Worm (Caenorhabditis elegans): ENCODE data around the gene atg-16.1.
A peak's percentile ranks its signal among the peaks of the same experiment; 100 is the strongest.

The atg-16.1 gene

DNA sequence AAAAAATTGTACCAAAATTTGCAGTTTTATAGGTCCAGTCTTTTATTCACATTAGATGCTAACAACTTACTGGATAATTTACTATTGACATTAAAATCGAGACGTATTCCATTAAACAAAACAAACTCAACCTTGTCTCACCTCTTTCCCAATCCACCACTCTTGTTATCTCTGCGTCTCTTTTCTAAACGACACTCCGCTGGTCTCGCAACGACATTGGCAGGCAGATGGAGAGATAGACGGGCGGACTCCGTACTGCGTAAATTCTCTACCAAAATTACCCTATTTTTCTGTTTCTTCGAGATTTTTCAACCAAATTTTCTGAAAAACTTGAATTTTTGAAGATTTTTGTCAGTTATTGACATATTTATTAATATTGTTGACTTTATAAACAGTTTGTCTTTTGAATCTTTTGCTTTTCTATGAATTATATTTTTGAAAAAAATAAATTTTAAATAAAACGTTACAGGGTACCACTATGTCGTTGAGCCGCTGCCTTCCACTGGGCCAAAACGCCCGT is 7.1 kb upstream of the atg-16.1 start, which contains the start of gene asb-2 (continued):
- TF ChIP-seq saeg-2 (GFP tag; IDR thresholded peaks at IDR 0.05) (no peak), zfp-3 (GFP tag; conservative IDR thresholded peaks at IDR 0.05) (no peak), nhr-48 (tag; optimal IDR thresholded peaks at IDR 0.05) (peak; percentile 43), daf-12 (tag; optimal IDR thresholded peaks at IDR 0.05) (no peak), ama-1 (optimal IDR thresholded peaks at IDR 0.05) (no peak), jun-1 (tag; optimal IDR thresholded peaks at IDR 0.05) (no peak), lin-1 (GFP tag; IDR thresholded peaks at IDR 0.05) (no peak), ceh-20 (GFP tag; IDR thresholded peaks at IDR 0.05) (0 out of 2 replicates have a peak, but pooled peaks have one; percentile 39), mep-1 (tag; optimal IDR thresholded peaks at IDR 0.05) (peak; percentile 93), ceh-62 (tag; optimal IDR thresholded peaks at IDR 0.05) (no peak), cey-2 (tag; optimal IDR thresholded peaks at IDR 0.05; ENCODE audit: borderline replicate concordance, insufficient read depth) (no peak), snpc-1.2 (GFP tag; IDR thresholded peaks at IDR 0.05) (no peak), spr-3 (GFP tag; optimal IDR thresholded peaks at IDR 0.05) (no peak), nhr-11 (tag; optimal IDR thresholded peaks at IDR 0.05) (peak; percentile 91), Y105C5A.15 (GFP tag; IDR thresholded peaks at IDR 0.05) (no peak), attf-4 (tag; optimal IDR thresholded peaks at IDR 0.05) (no peak), lin-13 (GFP tag; optimal IDR thresholded peaks at IDR 0.05) (peak; percentile 84)

DNA sequence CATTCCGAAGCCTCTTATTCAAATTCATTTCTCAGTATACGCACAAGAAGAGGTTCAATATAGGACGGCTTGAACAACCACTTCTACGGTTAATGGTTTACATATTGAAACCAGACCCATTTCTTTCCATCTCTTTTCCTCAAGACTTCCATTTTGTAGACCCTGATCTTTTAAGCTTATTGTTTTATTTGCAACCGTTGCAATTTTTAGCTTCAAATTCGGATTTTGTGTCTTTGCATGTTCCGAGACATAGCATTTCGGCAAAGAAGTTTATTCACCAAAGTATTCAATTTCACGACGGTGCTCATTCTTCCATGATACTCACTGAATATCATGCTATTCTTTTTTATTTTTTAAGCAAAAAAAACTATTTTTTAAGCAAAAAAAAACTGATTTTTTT is 4.0 kb upstream of the atg-16.1 start, which contains the start of gene nmur-3:
nmur-3 (plus strand) TSS at position 301 of the 400 bp plus-strand sequence.
- TF ChIP-seq aha-1 (tag) (peak; percentile 31), pqm-1 (tag; optimal IDR thresholded peaks at IDR 0.05) (no peak)

ce11 chrX:4464367-4464766 is 2.1 kb upstream of the atg-16.1 start:
- TF ChIP-seq hif-1 (tag; optimal IDR thresholded peaks at IDR 0.05) (no peak), lin-13 (GFP tag; optimal IDR thresholded peaks at IDR 0.05) (no peak), dpl-1 (GFP tag; optimal IDR thresholded peaks at IDR 0.05) (no peak), tag-97 (GFP tag; IDR thresholded peaks at IDR 0.05) (no peak), madf-5 (GFP tag; IDR thresholded peaks at IDR 0.05) (no peak), D1046.2 (GFP tag; IDR thresholded peaks at IDR 0.05) (no peak), Y5F2A.4 (GFP tag; optimal IDR thresholded peaks at IDR 0.05) (no peak), ceh-44 (GFP tag; IDR thresholded peaks at IDR 0.05) (no peak), ces-1 (GFP tag; optimal IDR thresholded peaks at IDR 0.05) (no peak), rbr-2 (tag; optimal IDR thresholded peaks at IDR 0.05) (no peak), ztf-7 (tag; optimal IDR thresholded peaks at IDR 0.05) (no peak), fkh-10 (GFP tag; optimal IDR thresholded peaks at IDR 0.05) (no peak), daf-19 (GFP tag; conservative IDR thresholded peaks at IDR 0.05) (no peak)

ce11 chrX:4457853-4458322 is 4.4 kb downstream of the atg-16.1 start, which contains the start of gene aps-2:
Gene aps-2 (plus strand): TSS chrX:4458272.
- TF ChIP-seq lin-38 (GFP tag; IDR thresholded peaks at IDR 0.05) = peak; percentile 64
- peak; percentile 27 for TF ChIP-seq nhr-28 (tag; optimal IDR thresholded peaks at IDR 0.05)
- no peak for TF ChIP-seq R02D3.7 (tag; optimal IDR thresholded peaks at IDR 0.05)
- TF ChIP-seq mes-2 (tag; optimal IDR thresholded peaks at IDR 0.05; ENCODE audit: poor library complexity, severe bottlenecking) = peak; percentile 76
- TF ChIP-seq hlh-11 (tag; optimal IDR thresholded peaks at IDR 0.05) = peak; percentile 48
- TF ChIP-seq ctbp-1 (GFP tag; IDR thresholded peaks at IDR 0.05) = peak; percentile 35; the same call in 1 of the 2 replicates
- TF ChIP-seq rbr-2 (tag; optimal IDR thresholded peaks at IDR 0.05) = peak; percentile 48
- TF ChIP-seq dve-1 (tag; optimal IDR thresholded peaks at IDR 0.05; ENCODE audit: insufficient read depth) = peak; percentile 52
- no peak for TF ChIP-seq daf-16 (GFP tag; optimal IDR thresholded peaks at IDR 0.05)
- TF ChIP-seq daf-16 (tag; optimal IDR thresholded peaks at IDR 0.05) = peak; percentile 10
- no peak for TF ChIP-seq Y5F2A.4 (GFP tag; optimal IDR thresholded peaks at IDR 0.05)
- TF ChIP-seq dmd-6 (GFP tag; IDR thresholded peaks at IDR 0.05) = no peak
- TF ChIP-seq F26F4.8 (GFP tag; conservative IDR thresholded peaks at IDR 0.05) = no peak
- peak; percentile 22 for TF ChIP-seq fkh-10 (GFP tag; optimal IDR thresholded peaks at IDR 0.05)
- TF ChIP-seq nhr-77 (tag; optimal IDR thresholded peaks at IDR 0.05) = peak; percentile 36
- no peak for TF ChIP-seq lin-13 (GFP tag; optimal IDR thresholded peaks at IDR 0.05)
- no peak for TF ChIP-seq vab-7 (GFP tag; IDR thresholded peaks at IDR 0.05)
- TF ChIP-seq aha-1 (tag) = peak; percentile 54
- TF ChIP-seq pqm-1 (tag; optimal IDR thresholded peaks at IDR 0.05) = peak; percentile 5
- TF ChIP-seq mep-1 (tag; optimal IDR thresholded peaks at IDR 0.05) = peak; percentile 72
- no peak for TF ChIP-seq mxl-3 (GFP tag; optimal IDR thresholded peaks at IDR 0.05)
- TF ChIP-seq hif-1 (tag; optimal IDR thresholded peaks at IDR 0.05) = peak in 1 of 2 experiments; percentile 36
- TF ChIP-seq hlh-30 (tag; optimal IDR thresholded peaks at IDR 0.05; ENCODE audit: insufficient read depth) = peak; percentile 73
